Worm (Caenorhabditis elegans) whole organism, midembryonic: ENCODE data around the gene ccdc-149.

Experiments used
- T22C8.4 ChIP-seq: fragments of 200-800 bp; sonication (Bioruptor generic); IDR thresholded peaks from 2 replicates; pipeline ENCODE4 v1.3.6; 2022; ENCODE audit warnings: missing genetic modification characterization, missing compliant biosample characterization
- cog-1 ChIP-seq: sonication (generic microtip); optimal IDR thresholded peaks from 2 replicates; lab custom pipeline; 2016; ENCODE audit warnings: missing genetic modification characterization, missing compliant biosample characterization

DNA sequence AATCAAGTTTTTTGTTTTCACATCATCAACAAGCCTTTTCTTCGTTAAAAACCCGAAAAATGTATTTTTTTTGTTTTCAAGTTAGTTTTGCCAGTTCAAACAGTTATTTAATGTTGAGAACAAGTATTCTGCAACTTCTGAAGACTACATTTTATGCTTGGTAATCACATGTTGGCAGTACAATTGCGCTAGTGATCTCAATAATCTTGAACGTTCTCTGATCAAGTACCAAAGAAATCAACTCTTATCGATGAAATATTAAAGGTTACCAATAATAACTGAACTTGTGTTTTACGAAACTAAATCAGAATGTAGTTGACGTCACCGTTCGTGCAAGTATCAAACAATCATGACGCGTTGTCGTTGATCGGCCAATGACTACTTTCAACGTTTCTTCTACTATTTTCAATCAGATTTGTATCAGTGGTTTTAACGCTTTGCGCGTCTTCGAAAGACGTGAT, 22.3 kb upstream of the ccdc-149 start, which contains the start of gene C35C5.8:
- no peak for TF ChIP-seq T22C8.4
- no peak for TF ChIP-seq cog-1 (tag; lab: Kevin White, UChicago)
